Fruit fly (Drosophila melanogaster) whole organism, embryonic: Measurements from ENCODE around the gene fry.

ENCODE experiments used
- B-H2 ChIP-seq: fragments of 200-800 bp; sonication (Bioruptor generic); optimal IDR thresholded peaks from 2 replicates; lab custom pipeline; 2018; ENCODE audit warnings: missing biosample characterization, mild to moderate bottlenecking, missing genetic modification characterization
- CG30403 ChIP-seq: fragments of 200-800 bp; sonication (Bioruptor generic); optimal IDR thresholded peaks from 3 replicates; lab custom pipeline; 2016; ENCODE audit warnings: missing biosample characterization, missing genetic modification characterization
- CG31388 ChIP-seq: fragments of 200-800 bp; sonication (Bioruptor generic); optimal IDR thresholded peaks from 2 replicates; lab custom pipeline; 2016; ENCODE audit warnings: missing biosample characterization, missing genetic modification characterization
- Dip2 ChIP-seq: fragments of 200-800 bp; sonication (Bioruptor generic); IDR thresholded peaks from 2 replicates; pipeline ENCODE4 v1.3.6; 2022; ENCODE audit warnings: missing biosample characterization, missing genetic modification characterization
- emc ChIP-seq: fragments of 200-800 bp; sonication (Bioruptor generic); optimal IDR thresholded peaks from 2 replicates; lab custom pipeline; 2016; ENCODE audit warnings: missing biosample characterization, missing genetic modification characterization
- sim ChIP-seq: fragments of 200-800 bp; sonication (Bioruptor generic); IDR thresholded peaks from 2 replicates; pipeline ENCODE4 v1.3.6; 2022; ENCODE audit warnings: missing biosample characterization, missing genetic modification characterization

dm6 chr3L:9703495-9703894 is 24.6 kb upstream of the fry start, which contains the start of gene CG6761:
- TF ChIP-seq Dip2 (no peak), sim (GFP tag; lab: Robert Waterston, UW) (no peak), CG30403 (no peak), emc (GFP tag; lab: Kevin White, UChicago) (no peak), CG31388 (GFP tag; lab: Kevin White, UChicago) (no peak), B-H2 (GFP tag; lab: Kevin White, UChicago) (no peak)
